Worm (Caenorhabditis elegans) whole organism, L1 larva: ENCODE results near the gene trcs-1.

ENCODE experiments used
- ama-1 ChIP-seq: fragments of 150-350 bp; optimal IDR thresholded peaks from 2 replicates; lab custom pipeline; 2014
- ceh-63 ChIP-seq: fragments of 200-800 bp; sonication (Bioruptor generic); optimal IDR thresholded peaks from 2 replicates; lab custom pipeline; 2018; ENCODE audit warnings: mild to moderate bottlenecking, missing genetic modification characterization, missing compliant biosample characterization
- ceh-82 ChIP-seq, 3 experiments: fragments of 150-350 bp in 1 of 3; sonication (generic microtip) in 2 of 3; optimal IDR thresholded peaks; 2 replicates each; lab custom pipeline; 2014 to 2017; ENCODE audit warnings: missing biosample characterization in 3 of 3, missing genetic modification characterization in 3 of 3
- egl-27 ChIP-seq, 2 experiments: fragments of 150-350 bp in 1 of 2; sonication (generic microtip); optimal IDR thresholded peaks; 3 replicates each; lab custom pipeline; 2017 to 2018; ENCODE audit warnings: missing biosample characterization in 2 of 2, missing genetic modification characterization in 2 of 2, missing genetic modification reagents in 2 of 2
- elt-2 ChIP-seq: sonication (generic microtip); optimal IDR thresholded peaks from 2 replicates; lab custom pipeline; 2016; ENCODE audit warnings: missing genetic modification characterization, mild to moderate bottlenecking, inconsistent platforms, missing compliant biosample characterization, missing genetic modification reagents
- fos-1 ChIP-seq: fragments of 150-350 bp; optimal IDR thresholded peaks from 2 replicates; lab custom pipeline; 2014; ENCODE audit warnings: missing biosample characterization, missing genetic modification characterization
- nhr-84 ChIP-seq: sonication (generic microtip); optimal IDR thresholded peaks from 2 replicates; lab custom pipeline; 2017; ENCODE audit warnings: missing biosample characterization, missing genetic modification characterization
- ztf-4 ChIP-seq: fragments of 150-350 bp; optimal IDR thresholded peaks from 2 replicates; lab custom pipeline; 2014; ENCODE audit warnings: missing biosample characterization, missing genetic modification characterization

- TF ChIP-seq fos-1 (tag; lab: Kevin White, UChicago), result no peak
- no peak for TF ChIP-seq ztf-4 (tag; lab: Kevin White, UChicago)
- TF ChIP-seq ceh-63 (GFP tag; lab: Kevin White, UChicago), result no peak
- no peak for TF ChIP-seq elt-2 (tag; lab: Kevin White, UChicago)
- no peak for TF ChIP-seq nhr-84 (tag; lab: Kevin White, UChicago)
- TF ChIP-seq ceh-82 (tag; optimal IDR thresholded peaks at IDR 0.05; lab: Kevin White, UChicago), result no peak
- no peak for TF ChIP-seq ama-1
- TF ChIP-seq egl-27 (tag; optimal IDR thresholded peaks at IDR 0.05; lab: Kevin White, UChicago), result no peak
These were observed 22.1 kb downstream of the trcs-1 start, which contains the start of gene lron-14 for ce11 chrIV:9566505-9566904.
